Worm (Caenorhabditis elegans) whole organism, L2 larva: ENCODE measurements around the gene C15H11.1.

Source experiments
- C34F6.9 ChIP-seq: fragments of 150-350 bp; optimal IDR thresholded peaks from 2 replicates; lab custom pipeline; 2014; ENCODE audit warnings: missing biosample characterization, missing genetic modification characterization
- F13H6.1 ChIP-seq: sonication (generic microtip); optimal IDR thresholded peaks from 2 replicates; lab custom pipeline; 2016; ENCODE audit warnings: missing genetic modification characterization, missing compliant biosample characterization
- R02D3.7 ChIP-seq: fragments of 150-350 bp; optimal IDR thresholded peaks from 2 replicates; lab custom pipeline; 2014; ENCODE audit warnings: missing biosample characterization, missing genetic modification characterization
- Y55F3AM.14 ChIP-seq: fragments of 200-800 bp; sonication (Bioruptor generic); optimal IDR thresholded peaks from 2 replicates; lab custom pipeline; 2018; ENCODE audit warnings: mild to moderate bottlenecking, missing genetic modification characterization, missing compliant biosample characterization
- ZK546.5 ChIP-seq: sonication (generic microtip); optimal IDR thresholded peaks from 2 replicates; lab custom pipeline; 2017; ENCODE audit warnings: missing biosample characterization, missing genetic modification characterization
- alr-1 ChIP-seq: fragments of 150-350 bp; optimal IDR thresholded peaks from 2 replicates; lab custom pipeline; 2014; ENCODE audit warnings: missing biosample characterization, missing genetic modification characterization
- aly-2 ChIP-seq: fragments of 150-350 bp; optimal IDR thresholded peaks from 2 replicates; lab custom pipeline; 2014; ENCODE audit warnings: missing biosample characterization, missing genetic modification characterization
- ama-1 ChIP-seq: fragments of 150-350 bp; optimal IDR thresholded peaks from 2 replicates; lab custom pipeline; 2018; ENCODE audit warnings: inconsistent platforms
- blmp-1 ChIP-seq: sonication (generic microtip); optimal IDR thresholded peaks from 2 replicates; lab custom pipeline; 2017; ENCODE audit warnings: missing genetic modification characterization, mild to moderate bottlenecking, missing compliant biosample characterization, antibody characterized with exemption, moderate library complexity; ENCODE audit not compliant: insufficient read depth
- ceh-16 ChIP-seq: fragments of 150-350 bp; optimal IDR thresholded peaks from 2 replicates; lab custom pipeline; 2014; ENCODE audit warnings: missing biosample characterization, missing genetic modification characterization
- ceh-82 ChIP-seq: fragments of 150-350 bp; optimal IDR thresholded peaks from 2 replicates; lab custom pipeline; 2014; ENCODE audit warnings: missing biosample characterization, missing genetic modification characterization
- crh-2 ChIP-seq: sonication (generic microtip); optimal IDR thresholded peaks from 2 replicates; lab custom pipeline; 2017; ENCODE audit warnings: missing biosample characterization, missing genetic modification characterization
- dmd-4 ChIP-seq: sonication (generic microtip); optimal IDR thresholded peaks from 2 replicates; lab custom pipeline; 2017; ENCODE audit warnings: missing biosample characterization, missing genetic modification characterization
- egl-27 ChIP-seq: sonication (generic microtip); optimal IDR thresholded peaks from 3 replicates; lab custom pipeline; 2017; ENCODE audit warnings: missing biosample characterization, missing genetic modification reagents, missing genetic modification characterization
- elt-1 ChIP-seq: fragments of 150-350 bp; optimal IDR thresholded peaks from 2 replicates; lab custom pipeline; 2014; ENCODE audit warnings: missing biosample characterization, missing genetic modification characterization
- elt-3 ChIP-seq: sonication (generic microtip); optimal IDR thresholded peaks from 2 replicates; lab custom pipeline; 2017; ENCODE audit warnings: missing biosample characterization, missing genetic modification characterization
- fos-1 ChIP-seq: fragments of 150-350 bp; optimal IDR thresholded peaks from 2 replicates; lab custom pipeline; 2014; ENCODE audit warnings: missing biosample characterization, missing genetic modification characterization
- gmeb-1 ChIP-seq: fragments of 150-350 bp; optimal IDR thresholded peaks from 2 replicates; lab custom pipeline; 2014; ENCODE audit warnings: missing biosample characterization, missing genetic modification characterization
- lin-11 ChIP-seq: fragments of 150-350 bp; sonication (generic microtip); optimal IDR thresholded peaks from 2 replicates; lab custom pipeline; 2014; ENCODE audit warnings: missing biosample characterization, missing genetic modification characterization, inconsistent platforms, mixed read lengths
- lin-13 ChIP-seq: fragments of 150-350 bp; optimal IDR thresholded peaks from 2 replicates; lab custom pipeline; 2014; ENCODE audit warnings: missing biosample characterization, missing genetic modification reagents, missing genetic modification characterization
- lin-39 ChIP-seq: fragments of 150-350 bp; optimal IDR thresholded peaks from 2 replicates; lab custom pipeline; 2014; ENCODE audit warnings: missing biosample characterization, missing genetic modification reagents, missing genetic modification characterization
- lsy-2 ChIP-seq, 2 experiments: fragments of 150-350 bp in 1 of 2; sonication (generic microtip) in 1 of 2; optimal IDR thresholded peaks; 2 replicates each; lab custom pipeline; 2014 to 2017; ENCODE audit warnings: missing biosample characterization in 2 of 2, missing genetic modification characterization in 2 of 2
- mab-5 ChIP-seq: fragments of 150-350 bp; optimal IDR thresholded peaks from 2 replicates; lab custom pipeline; 2014; ENCODE audit warnings: missing biosample characterization, missing genetic modification characterization
- mbf-1 ChIP-seq: sonication (generic microtip); optimal IDR thresholded peaks from 2 replicates; lab custom pipeline; 2017; ENCODE audit warnings: missing biosample characterization, missing genetic modification characterization
- mdl-1 ChIP-seq, 2 experiments: fragments of 150-350 bp in 1 of 2; sonication (generic microtip) in 1 of 2; optimal IDR thresholded peaks; 2 replicates each; lab custom pipeline; 2017; ENCODE audit warnings: missing biosample characterization in 2 of 2, missing genetic modification characterization in 2 of 2
- nhr-10 ChIP-seq: sonication (generic microtip); optimal IDR thresholded peaks from 2 replicates; lab custom pipeline; 2017; ENCODE audit warnings: missing biosample characterization, missing genetic modification characterization
- nhr-11 ChIP-seq: fragments of 150-350 bp; optimal IDR thresholded peaks from 2 replicates; lab custom pipeline; 2014; ENCODE audit warnings: missing biosample characterization, missing genetic modification characterization
- nhr-12 ChIP-seq: fragments of 150-350 bp; optimal IDR thresholded peaks from 2 replicates; lab custom pipeline; 2014; ENCODE audit warnings: missing biosample characterization, missing genetic modification characterization
- nhr-129 ChIP-seq: fragments of 150-350 bp; optimal IDR thresholded peaks from 2 replicates; lab custom pipeline; 2014; ENCODE audit warnings: missing biosample characterization, missing genetic modification characterization
- nhr-21 ChIP-seq: fragments of 150-350 bp; optimal IDR thresholded peaks from 2 replicates; lab custom pipeline; 2014; ENCODE audit warnings: missing biosample characterization, missing genetic modification characterization
- nhr-23 ChIP-seq: fragments of 150-350 bp; optimal IDR thresholded peaks from 2 replicates; lab custom pipeline; 2014; ENCODE audit warnings: missing biosample characterization, missing genetic modification reagents, missing genetic modification characterization
- nhr-25 ChIP-seq: fragments of 150-350 bp; sonication (generic microtip); optimal IDR thresholded peaks from 3 replicates; lab custom pipeline; 2014; ENCODE audit warnings: missing biosample characterization, missing genetic modification characterization
- nhr-6 ChIP-seq: fragments of 150-350 bp; optimal IDR thresholded peaks from 2 replicates; lab custom pipeline; 2014; ENCODE audit warnings: missing biosample characterization, missing genetic modification characterization
- nhr-77 ChIP-seq: fragments of 150-350 bp; optimal IDR thresholded peaks from 2 replicates; lab custom pipeline; 2014; ENCODE audit warnings: missing biosample characterization, missing genetic modification characterization
- peb-1 ChIP-seq: fragments of 150-350 bp; optimal IDR thresholded peaks from 2 replicates; lab custom pipeline; 2014; ENCODE audit warnings: missing biosample characterization, missing genetic modification characterization
- sem-4 ChIP-seq: fragments of 150-350 bp; optimal IDR thresholded peaks from 2 replicates; lab custom pipeline; 2014; ENCODE audit warnings: missing biosample characterization, missing genetic modification reagents, missing genetic modification characterization
- skn-1 ChIP-seq: sonication (generic microtip); optimal IDR thresholded peaks from 2 replicates; lab custom pipeline; 2017; ENCODE audit warnings: missing biosample characterization, missing genetic modification characterization
- sma-3 ChIP-seq: sonication (generic microtip); optimal IDR thresholded peaks from 2 replicates; lab custom pipeline; 2016; ENCODE audit warnings: missing genetic modification reagents, missing genetic modification characterization, missing compliant biosample characterization
- sma-9 ChIP-seq, 2 experiments: fragments of 150-350 bp in 1 of 2; sonication (generic microtip) in 1 of 2; optimal IDR thresholded peaks; 2 replicates each; lab custom pipeline; 2014 to 2016; ENCODE audit warnings: missing genetic modification characterization in 2 of 2, mild to moderate bottlenecking in 1 of 2, missing biosample characterization in 1 of 2, missing compliant biosample characterization in 1 of 2, missing genetic modification reagents in 1 of 2, moderate library complexity in 1 of 2
- snpc-4 ChIP-seq: fragments of 150-350 bp; optimal IDR thresholded peaks from 2 replicates; lab custom pipeline; 2014; ENCODE audit warnings: missing biosample characterization, missing genetic modification characterization
- unc-39 ChIP-seq: fragments of 150-350 bp; optimal IDR thresholded peaks from 2 replicates; lab custom pipeline; 2014; ENCODE audit warnings: missing biosample characterization, missing genetic modification characterization
- unc-55 ChIP-seq: fragments of 150-350 bp; sonication (generic microtip); optimal IDR thresholded peaks from 3 replicates; lab custom pipeline; 2014; ENCODE audit warnings: missing biosample characterization, missing genetic modification reagents, missing genetic modification characterization
- unc-62 ChIP-seq: fragments of 150-350 bp; optimal IDR thresholded peaks from 2 replicates; lab custom pipeline; 2014; ENCODE audit warnings: missing biosample characterization, missing genetic modification reagents, missing genetic modification characterization
- zag-1 ChIP-seq: fragments of 150-350 bp; optimal IDR thresholded peaks from 2 replicates; lab custom pipeline; 2014; ENCODE audit warnings: missing biosample characterization, missing genetic modification characterization
- ztf-11 ChIP-seq: sonication (generic microtip); optimal IDR thresholded peaks from 2 replicates; lab custom pipeline; 2017; ENCODE audit warnings: missing biosample characterization, missing genetic modification characterization

C15H11.1 gene

ce11 chrV:14354258-14354877 is 39.2 kb upstream of the C15H11.1 start, which contains the start of gene Y49A3A.3:
TSS of gene Y49A3A.3 (plus strand) at chrV:14354410.
- TF ChIP-seq lsy-2 (tag; optimal IDR thresholded peaks at IDR 0.05; lab: Kevin White, UChicago) (no peak), aly-2 (peak; percentile 70), zag-1 (tag; lab: Kevin White, UChicago) (no peak), alr-1 (tag; lab: Kevin White, UChicago) (no peak), mbf-1 (tag; lab: Kevin White, UChicago) (no peak), ceh-16 (tag; lab: Kevin White, UChicago) (no peak), nhr-21 (tag; lab: Kevin White, UChicago) (no peak), lin-13 (GFP tag; lab: Kevin White, UChicago) (peak; percentile 37), dmd-4 (tag; lab: Kevin White, UChicago) (no peak), sma-9 (GFP tag; optimal IDR thresholded peaks at IDR 0.05; lab: Kevin White, UChicago) (peak; percentile 17), sma-9 (tag; optimal IDR thresholded peaks at IDR 0.05; lab: Kevin White, UChicago) (no peak), ceh-82 (no peak), F13H6.1 (tag; lab: Kevin White, UChicago) (peak; percentile 17), nhr-6 (tag; lab: Kevin White, UChicago) (no peak), sma-3 (GFP tag; lab: Kevin White, UChicago) (peak; percentile 45), nhr-12 (tag; lab: Kevin White, UChicago) (no peak), crh-2 (peak; percentile 17), ama-1 (lab: Kevin White, UChicago) (peak; percentile 49), egl-27 (tag; lab: Kevin White, UChicago) (no peak), fos-1 (tag; lab: Kevin White, UChicago) (no peak), nhr-129 (tag; lab: Kevin White, UChicago) (peak; percentile 49), Y55F3AM.14 (peak; percentile 62), mab-5 (tag; lab: Kevin White, UChicago) (no peak), nhr-25 (tag; lab: Kevin White, UChicago) (peak; percentile 44), gmeb-1 (tag; lab: Kevin White, UChicago) (peak; percentile 49), nhr-10 (tag; lab: Kevin White, UChicago) (no peak), R02D3.7 (tag; lab: Kevin White, UChicago) (no peak), nhr-11 (tag; lab: Kevin White, UChicago) (no peak)

ce11 chrV:14355738-14356368 is 37.8 kb upstream of the C15H11.1 start, which contains the start of gene cyn-1:
TSS of gene cyn-1 (plus strand) at chrV:14356076.
- no peak for TF ChIP-seq peb-1 (tag; lab: Kevin White, UChicago)
- TF ChIP-seq lin-39 (tag; lab: Kevin White, UChicago) = no peak
- TF ChIP-seq lsy-2 (tag; optimal IDR thresholded peaks at IDR 0.05; lab: Kevin White, UChicago) = peak; percentile 81 to 93
- TF ChIP-seq Y55F3AM.14 = no peak
- TF ChIP-seq zag-1 (tag; lab: Kevin White, UChicago) = no peak
- no peak for TF ChIP-seq unc-39
- no peak for TF ChIP-seq elt-3 (tag; lab: Kevin White, UChicago)
- peak; percentile 15 for TF ChIP-seq lin-11 (tag; lab: Kevin White, UChicago)
- TF ChIP-seq nhr-25 (tag; lab: Kevin White, UChicago) = peak; percentile 87
- peak; percentile 32 for TF ChIP-seq ceh-16 (tag; lab: Kevin White, UChicago)
- peak; percentile 48 for TF ChIP-seq fos-1 (tag; lab: Kevin White, UChicago)
- no peak for TF ChIP-seq ztf-11 (tag; lab: Kevin White, UChicago)
- TF ChIP-seq skn-1 = no peak
- TF ChIP-seq mdl-1 (tag; optimal IDR thresholded peaks at IDR 0.05; lab: Kevin White, UChicago) = peak in 1 of 2 experiments; percentile 26
- TF ChIP-seq elt-1 (tag; lab: Kevin White, UChicago) = no peak
- TF ChIP-seq sma-9 (GFP tag; optimal IDR thresholded peaks at IDR 0.05; lab: Kevin White, UChicago) = peak; percentile 86
- TF ChIP-seq sma-9 (tag; optimal IDR thresholded peaks at IDR 0.05; lab: Kevin White, UChicago) = no peak
- no peak for TF ChIP-seq nhr-11 (tag; lab: Kevin White, UChicago)
- TF ChIP-seq gmeb-1 (tag; lab: Kevin White, UChicago) = peak; percentile 98
- TF ChIP-seq ceh-82 = no peak
- TF ChIP-seq nhr-23 (tag; lab: Kevin White, UChicago) = no peak
- peak; percentile 52 for TF ChIP-seq sem-4 (tag; lab: Kevin White, UChicago)
- TF ChIP-seq nhr-129 (tag; lab: Kevin White, UChicago) = peak; percentile 69
- peak; percentile 46 for TF ChIP-seq egl-27 (tag; lab: Kevin White, UChicago)
- peak; percentile 81 for TF ChIP-seq lin-13 (GFP tag; lab: Kevin White, UChicago)
- TF ChIP-seq nhr-10 (tag; lab: Kevin White, UChicago) = no peak
- peak; percentile 82 for TF ChIP-seq snpc-4 (tag; lab: Kevin White, UChicago)
- peak; percentile 60 for TF ChIP-seq mab-5 (tag; lab: Kevin White, UChicago)
- peak; percentile 92 for TF ChIP-seq C34F6.9
- no peak for TF ChIP-seq nhr-12 (tag; lab: Kevin White, UChicago)
- TF ChIP-seq alr-1 (tag; lab: Kevin White, UChicago) = no peak
- TF ChIP-seq dmd-4 (tag; lab: Kevin White, UChicago) = no peak
- no peak for TF ChIP-seq unc-62
- TF ChIP-seq nhr-6 (tag; lab: Kevin White, UChicago) = no peak
- peak; percentile 73 for TF ChIP-seq nhr-21 (tag; lab: Kevin White, UChicago)
- TF ChIP-seq unc-55 (GFP tag; lab: Kevin White, UChicago) = peak; percentile 88
- TF ChIP-seq F13H6.1 (tag; lab: Kevin White, UChicago) = peak; percentile 80
- no peak for TF ChIP-seq blmp-1
- TF ChIP-seq ZK546.5 (tag; lab: Kevin White, UChicago) = no peak
- no peak for TF ChIP-seq mbf-1 (tag; lab: Kevin White, UChicago)
- peak; percentile 80 for TF ChIP-seq crh-2
- peak; percentile 80 for TF ChIP-seq sma-3 (GFP tag; lab: Kevin White, UChicago)
- TF ChIP-seq nhr-77 (tag; lab: Kevin White, UChicago) = no peak
